Worm (Caenorhabditis elegans) whole organism, midembryonic: ENCODE results near the gene gid-2.

Source experiments
- cog-1 ChIP-seq: sonication (generic microtip); optimal IDR thresholded peaks from 2 replicates; lab custom pipeline; 2016; ENCODE audit warnings: missing genetic modification characterization, missing compliant biosample characterization
- tab-1 ChIP-seq: fragments of 200-800 bp; sonication (Bioruptor generic); IDR thresholded peaks from 2 replicates; pipeline ENCODE4 v1.3.6; 2022; ENCODE audit warnings: missing genetic modification characterization, missing compliant biosample characterization
- ztf-29 ChIP-seq: fragments of 200-800 bp; sonication (Bioruptor generic); IDR thresholded peaks from 2 replicates; pipeline ENCODE4 v1.3.6; 2022; ENCODE audit warnings: missing genetic modification reagents, missing genetic modification characterization, missing compliant biosample characterization

ce11 chrX:2461742-2462141 lies 23.0 kb upstream of the gid-2 start:
- TF ChIP-seq ztf-29 (GFP tag; lab: Robert Waterston, UW) (no peak), cog-1 (tag; lab: Kevin White, UChicago) (no peak), tab-1 (GFP tag; lab: Robert Waterston, UW) (no peak)
